Fruit fly (Drosophila melanogaster): ENCODE data around the gene dikar.

- TF ChIP-seq CG6854 (GFP tag; optimal IDR thresholded peaks at IDR 0.05) (no peak), CG4318 (GFP tag; optimal IDR thresholded peaks at IDR 0.05) (no peak), fd59A (GFP tag; optimal IDR thresholded peaks at IDR 0.05) (no peak), Gug (GFP tag; IDR thresholded peaks at IDR 0.05) (no peak), OdsH (GFP tag; optimal IDR thresholded peaks at IDR 0.05) (no peak), CG11294 (GFP tag; IDR thresholded peaks at IDR 0.05) (no peak), CG8119 (GFP tag; IDR thresholded peaks at IDR 0.05) (no peak), net (GFP tag; optimal IDR thresholded peaks at IDR 0.05) (no peak), dac (GFP tag; optimal IDR thresholded peaks at IDR 0.05) (no peak), cyc (GFP tag; optimal IDR thresholded peaks at IDR 0.05) (no peak), dsx (GFP tag; optimal IDR thresholded peaks at IDR 0.05; ENCODE audit: poor library complexity, severe bottlenecking) (no peak), esn (GFP tag; optimal IDR thresholded peaks at IDR 0.05) (no peak), Blimp-1 (GFP tag; optimal IDR thresholded peaks at IDR 0.05) (no peak), CG7368 (GFP tag; optimal IDR thresholded peaks at IDR 0.05) (no peak)
Observed at dm6 chr3L:6705865-6706264, 37.1 kb downstream of the dikar start.
